Worm (Caenorhabditis elegans): ENCODE measurements around the gene idpp-4.

The idpp-4 gene

DNA sequence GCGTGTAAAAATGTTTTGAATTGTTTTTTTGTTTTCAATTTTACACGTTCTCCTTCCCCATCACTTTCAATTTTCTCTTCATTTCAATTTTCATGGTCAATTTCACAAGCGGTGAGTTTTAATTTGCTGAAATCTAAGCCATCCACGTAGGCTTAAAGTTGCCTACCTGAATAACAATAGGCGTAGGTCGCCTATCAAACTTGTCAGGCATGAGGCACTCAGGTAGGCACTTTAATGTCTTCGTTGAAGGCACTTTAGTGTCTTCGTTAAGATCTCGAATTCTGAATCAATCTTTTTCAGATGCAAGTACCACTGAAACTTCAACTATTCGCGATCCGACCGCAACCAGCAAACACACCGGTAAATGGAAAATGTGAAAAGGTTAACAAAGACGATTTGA is 11.9 kb upstream of the idpp-4 start, which contains the start of gene ZK970.8:
Gene ZK970.8, plus strand, starts transcription at position 301 of the 400 bp plus-strand sequence.
- no peak for TF ChIP-seq jun-1 (tag; optimal IDR thresholded peaks at IDR 0.05)
- no peak for TF ChIP-seq nhr-12 (tag; optimal IDR thresholded peaks at IDR 0.05)
- TF ChIP-seq unc-98 (GFP tag; IDR thresholded peaks at IDR 0.05), result no peak
- no peak for TF ChIP-seq dpl-1 (GFP tag; optimal IDR thresholded peaks at IDR 0.05)
- TF ChIP-seq isw-1 (GFP tag; IDR thresholded peaks at IDR 0.05), result no peak
- no peak for TF ChIP-seq sup-37 (GFP tag; optimal IDR thresholded peaks at IDR 0.05)
- no peak for TF ChIP-seq fkh-8 (tag; optimal IDR thresholded peaks at IDR 0.05)
- TF ChIP-seq tbx-2 (tag; optimal IDR thresholded peaks at IDR 0.05), result no peak
- TF ChIP-seq nhr-77 (tag; optimal IDR thresholded peaks at IDR 0.05), result no peak
- no peak for TF ChIP-seq efl-1 (optimal IDR thresholded peaks at IDR 0.05)
- TF ChIP-seq efl-1 (GFP tag; optimal IDR thresholded peaks at IDR 0.05 in 1 of 2), result no peak
- no peak for TF ChIP-seq C16A3.4 (tag; optimal IDR thresholded peaks at IDR 0.05)
- no peak for TF ChIP-seq ces-1 (GFP tag; optimal IDR thresholded peaks at IDR 0.05)
- no peak for TF ChIP-seq swsn-7 (tag; optimal IDR thresholded peaks at IDR 0.05)

DNA sequence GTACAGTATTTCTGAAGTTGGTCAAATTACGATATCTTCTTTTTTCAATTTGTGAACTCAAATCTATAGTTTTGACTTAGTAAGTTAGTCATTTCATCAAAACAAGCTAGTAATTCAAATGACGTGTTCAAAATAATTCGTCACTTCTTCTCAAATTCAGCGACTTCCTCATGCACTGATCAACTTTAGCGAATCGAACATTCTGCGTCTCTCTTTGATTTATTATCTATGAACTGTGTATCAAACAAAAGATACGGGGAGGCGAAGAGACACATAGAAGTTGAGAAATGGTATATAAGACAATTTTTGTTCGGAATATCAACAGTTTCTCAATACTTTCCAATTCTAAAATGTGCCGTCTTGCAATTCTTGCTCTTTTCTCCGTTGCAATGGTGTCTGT is 9.3 kb upstream of the idpp-4 start, which contains the start of gene srlf-34:
Gene srlf-34, plus strand, starts transcription at position 321 of the 400 bp plus-strand sequence.
- TF ChIP-seq unc-62 (GFP tag; optimal IDR thresholded peaks at IDR 0.05) (no peak), sox-4 (tag; optimal IDR thresholded peaks at IDR 0.05) (no peak), dpl-1 (GFP tag; optimal IDR thresholded peaks at IDR 0.05) (no peak), efl-3 (GFP tag; optimal IDR thresholded peaks at IDR 0.05) (no peak), efl-1 (optimal IDR thresholded peaks at IDR 0.05) (no peak), efl-1 (GFP tag; optimal IDR thresholded peaks at IDR 0.05 in 1 of 2) (peak in 1 of 2 experiments; percentile 10), tlp-1 (tag; optimal IDR thresholded peaks at IDR 0.05) (no peak), nhr-237 (tag; optimal IDR thresholded peaks at IDR 0.05) (no peak), egl-13 (tag; optimal IDR thresholded peaks at IDR 0.05) (no peak), elt-2 (tag; optimal IDR thresholded peaks at IDR 0.05) (no peak), C16A3.4 (tag; optimal IDR thresholded peaks at IDR 0.05) (no peak), mef-2 (tag; optimal IDR thresholded peaks at IDR 0.05) (no peak), nhr-85 (tag) (peak; percentile 76)

DNA sequence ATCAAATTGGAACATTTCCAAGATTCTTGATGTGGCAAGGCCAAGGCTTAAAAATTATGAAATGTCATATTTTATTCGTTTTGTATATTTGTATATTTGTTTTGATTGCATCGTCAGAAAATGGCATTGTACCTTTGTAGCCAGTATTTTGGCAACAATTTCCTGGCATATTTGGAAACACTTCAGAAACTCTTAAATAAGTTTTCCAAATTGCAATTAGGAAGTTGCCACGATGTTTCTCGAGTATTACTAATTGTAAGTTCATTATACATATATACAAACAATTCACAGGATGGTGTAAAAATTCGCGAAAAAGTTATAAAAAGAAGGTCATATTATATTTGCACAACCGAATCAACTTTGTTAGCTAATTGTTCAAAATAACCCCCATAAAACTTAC is 6.0 kb upstream of the idpp-4 start, which contains the start of gene idpp-8:
Gene idpp-8, plus strand, starts transcription at position 301 of the 400 bp plus-strand sequence.
- no peak for TF ChIP-seq sptf-1 (tag; optimal IDR thresholded peaks at IDR 0.05)

DNA sequence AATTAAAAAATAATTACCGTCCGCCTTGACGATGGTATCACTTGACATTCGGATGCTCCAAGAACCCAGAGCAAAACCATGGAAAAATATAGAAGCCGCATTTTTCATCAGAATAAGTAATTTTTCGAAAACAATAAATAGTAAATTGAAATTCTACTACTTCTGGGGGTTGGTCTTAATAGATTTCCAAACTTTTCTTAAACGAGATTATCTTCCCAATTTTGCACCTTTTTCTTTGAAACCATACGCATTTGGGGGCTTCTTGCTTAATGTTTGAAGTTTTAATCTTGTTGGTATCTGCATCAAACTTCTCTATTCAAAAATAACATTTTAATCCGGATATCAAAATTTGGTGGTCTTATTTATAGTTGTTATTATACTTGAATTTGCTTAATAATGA is 5.1 kb upstream of the idpp-4 start, which contains the start of gene gcy-5:
Gene gcy-5, minus strand, starts transcription at position 101 of the 400 bp plus-strand sequence.
- no peak for TF ChIP-seq nhr-19 (GFP tag; conservative IDR thresholded peaks at IDR 0.05)
- TF ChIP-seq F16B12.6 (tag; optimal IDR thresholded peaks at IDR 0.05), result no peak
- TF ChIP-seq tbx-2 (tag; optimal IDR thresholded peaks at IDR 0.05), result no peak
- no peak for TF ChIP-seq unc-86 (tag; optimal IDR thresholded peaks at IDR 0.05)
- no peak for TF ChIP-seq sptf-1 (tag; optimal IDR thresholded peaks at IDR 0.05)
- TF ChIP-seq ztf-11 (tag; optimal IDR thresholded peaks at IDR 0.05), result no peak
- TF ChIP-seq hlh-4 (tag; optimal IDR thresholded peaks at IDR 0.05), result no peak
- TF ChIP-seq irx-1 (tag; optimal IDR thresholded peaks at IDR 0.05), result no peak
- TF ChIP-seq C34B4.2 (tag; optimal IDR thresholded peaks at IDR 0.05), result no peak
- TF ChIP-seq unc-98 (GFP tag; IDR thresholded peaks at IDR 0.05), result no peak
- TF ChIP-seq nhr-90 (tag; optimal IDR thresholded peaks at IDR 0.05; ENCODE audit: poor library complexity), result no peak

DNA sequence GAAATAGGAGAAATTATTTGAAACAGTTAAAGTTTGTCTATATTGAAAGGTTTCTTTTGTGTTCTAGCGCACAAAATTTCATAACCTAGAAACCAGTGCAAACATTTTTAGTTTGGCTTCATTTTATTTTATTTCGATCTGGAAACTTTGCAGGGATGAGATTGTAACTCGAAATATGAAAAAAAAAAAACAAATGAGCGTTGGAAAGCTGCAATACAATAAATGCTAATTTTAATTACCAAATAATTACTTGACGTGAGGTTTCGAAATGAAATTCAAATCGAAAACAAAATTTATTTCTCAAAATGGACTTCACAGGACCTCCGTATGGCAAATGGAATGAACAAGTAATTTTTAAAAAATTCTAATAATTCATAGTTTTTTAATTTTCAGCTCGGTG is 4.3 kb upstream of the idpp-4 start, which contains the start of gene M02G9.4:
Gene M02G9.4, plus strand, starts transcription at position 301 of the 400 bp plus-strand sequence.
- TF ChIP-seq egl-27 (tag; optimal IDR thresholded peaks at IDR 0.05) (no peak), unc-130 (tag; optimal IDR thresholded peaks at IDR 0.05) (no peak), lsy-2 (tag; optimal IDR thresholded peaks at IDR 0.05) (no peak), nhr-47 (tag; optimal IDR thresholded peaks at IDR 0.05) (no peak), ama-1 (optimal IDR thresholded peaks at IDR 0.05) (no peak), nhr-237 (tag; optimal IDR thresholded peaks at IDR 0.05) (no peak), alr-1 (tag; optimal IDR thresholded peaks at IDR 0.05; ENCODE audit: borderline replicate concordance) (no peak), ceh-88 (GFP tag; IDR thresholded peaks at IDR 0.05) (no peak), ztf-11 (tag; optimal IDR thresholded peaks at IDR 0.05) (no peak), blmp-1 (tag; optimal IDR thresholded peaks at IDR 0.05) (no peak), mep-1 (tag; optimal IDR thresholded peaks at IDR 0.05) (no peak), nhr-90 (tag; optimal IDR thresholded peaks at IDR 0.05; ENCODE audit: poor library complexity) (no peak), lin-39 (tag; optimal IDR thresholded peaks at IDR 0.05) (no peak)

All from whole organism, L1 larva.